Fruit fly (Drosophila melanogaster) whole organism, wandering third instar larva: Measurements from ENCODE around the gene CG5181.

Experiments
- CG32264 ChIP-seq: fragments of 200-800 bp; sonication (Bioruptor generic); optimal IDR thresholded peaks from 2 replicates; lab custom pipeline; 2016; ENCODE audit warnings: missing biosample characterization, missing genetic modification characterization
- CrebA ChIP-seq: fragments of 200-800 bp; sonication (Bioruptor generic); optimal IDR thresholded peaks from 2 replicates; lab custom pipeline; 2016; ENCODE audit warnings: missing biosample characterization, mild to moderate bottlenecking, missing genetic modification characterization, borderline replicate concordance
- GATAd ChIP-seq: sonication (Bioruptor generic); optimal IDR thresholded peaks from 2 replicates; lab custom pipeline; 2016; ENCODE audit warnings: missing biosample characterization, missing genetic modification characterization
- HLH106 ChIP-seq: fragments of 200-800 bp; optimal IDR thresholded peaks from 3 replicates; lab custom pipeline; 2019; ENCODE audit warnings: missing biosample characterization, mild to moderate bottlenecking, missing genetic modification characterization, moderate library complexity
- Hnf4 ChIP-seq: fragments of 200-800 bp; sonication (Bioruptor generic); optimal IDR thresholded peaks from 2 replicates; lab custom pipeline; 2016; ENCODE audit warnings: missing biosample characterization, mild to moderate bottlenecking, missing genetic modification characterization
- Hr78 ChIP-seq: fragments of >200 bp; optimal IDR thresholded peaks from 2 replicates; lab custom pipeline; 2017; ENCODE audit warnings: missing biosample characterization, missing genetic modification characterization
- Hr83 ChIP-seq: fragments of 200-300 bp; sonication (Bioruptor generic); optimal IDR thresholded peaks from 2 replicates; lab custom pipeline; 2016; ENCODE audit warnings: missing biosample characterization, mild to moderate bottlenecking, missing genetic modification characterization, moderate library complexity; ENCODE audit not compliant: poor library complexity, severe bottlenecking
- Jra ChIP-seq: sonication (Bioruptor generic); optimal IDR thresholded peaks from 2 replicates; lab custom pipeline; 2016; ENCODE audit warnings: missing biosample characterization, missing genetic modification characterization
- Mio ChIP-seq: sonication (Bioruptor generic); optimal IDR thresholded peaks from 2 replicates; lab custom pipeline; 2016; ENCODE audit warnings: missing biosample characterization, missing genetic modification characterization
- Myc ChIP-seq: fragments of >200 bp; optimal IDR thresholded peaks from 2 replicates; lab custom pipeline; 2017
- OdsH ChIP-seq: fragments of 200-800 bp; sonication (Bioruptor generic); optimal IDR thresholded peaks from 2 replicates; lab custom pipeline; 2016; ENCODE audit warnings: missing biosample characterization, mild to moderate bottlenecking, missing genetic modification characterization
- Rel ChIP-seq, 2 experiments: fragments of 200-800 bp; sonication (Bioruptor generic) in 1 of 2; optimal IDR thresholded peaks; 2 replicates in 1 of 2; 3 replicates in 1 of 2; lab custom pipeline; 2016 to 2019; ENCODE audit warnings: mild to moderate bottlenecking in 2 of 2, missing biosample characterization in 2 of 2, missing genetic modification characterization in 2 of 2, moderate library complexity in 1 of 2
- Sp1 ChIP-seq: fragments of 200-800 bp; sonication (Bioruptor generic); optimal IDR thresholded peaks from 3 replicates; lab custom pipeline; 2019; ENCODE audit warnings: missing biosample characterization, mild to moderate bottlenecking, missing genetic modification characterization, moderate library complexity
- Vsx2 ChIP-seq: fragments of 200-300, 225-300 bp; sonication (Bioruptor generic); optimal IDR thresholded peaks from 2 replicates; lab custom pipeline; 2018; ENCODE audit warnings: missing biosample characterization, missing genetic modification characterization; ENCODE audit not compliant: partially characterized antibody
- br ChIP-seq: fragments of 200-800 bp; sonication (Bioruptor generic); optimal IDR thresholded peaks from 2 replicates; lab custom pipeline; 2016; ENCODE audit warnings: missing biosample characterization, missing genetic modification characterization
- brk ChIP-seq: fragments of 200-800 bp; sonication (Bioruptor generic); optimal IDR thresholded peaks from 2 replicates; lab custom pipeline; 2016; ENCODE audit warnings: missing biosample characterization, mild to moderate bottlenecking, missing genetic modification characterization
- dl ChIP-seq, 2 experiments: fragments of 175-275, 200-275 bp in 1 of 2; fragments of 200-275 bp in 1 of 2; sonication (Bioruptor generic); optimal IDR thresholded peaks; lab custom pipeline; 2018; ENCODE audit warnings: mild to moderate bottlenecking in 2 of 2, missing biosample characterization in 2 of 2, missing genetic modification characterization in 2 of 2, moderate library complexity in 2 of 2; ENCODE audit not compliant: partially characterized antibody in 2 of 2, insufficient read depth in 1 of 2
- dmrt93B ChIP-seq: fragments of 200-800 bp; sonication (Bioruptor generic); optimal IDR thresholded peaks from 2 replicates; lab custom pipeline; 2018; ENCODE audit warnings: missing biosample characterization, mild to moderate bottlenecking, missing genetic modification characterization
- dsf ChIP-seq: sonication (Bioruptor generic); optimal IDR thresholded peaks from 2 replicates; lab custom pipeline; 2016; ENCODE audit warnings: missing biosample characterization, missing genetic modification characterization, borderline replicate concordance
- ey ChIP-seq: fragments of 200-800 bp; sonication (Bioruptor generic); optimal IDR thresholded peaks from 2 replicates; lab custom pipeline; 2016; ENCODE audit warnings: missing biosample characterization, missing genetic modification characterization
- foxo ChIP-seq, 2 experiments: fragments of 200-800 bp; sonication (Bioruptor generic); optimal IDR thresholded peaks; 2 replicates in 1 of 2; 3 replicates in 1 of 2; lab custom pipeline; 2016 to 2017; ENCODE audit warnings: missing biosample characterization in 2 of 2, missing genetic modification characterization in 2 of 2
- fru ChIP-seq: fragments of 200-800 bp; sonication (Bioruptor generic); optimal IDR thresholded peaks from 3 replicates; lab custom pipeline; 2016; ENCODE audit warnings: missing biosample characterization, mild to moderate bottlenecking, missing genetic modification characterization
- h ChIP-seq: fragments of 200-800 bp; sonication (Bioruptor generic); optimal IDR thresholded peaks from 3 replicates; lab custom pipeline; 2016; ENCODE audit warnings: missing biosample characterization, mild to moderate bottlenecking, missing genetic modification characterization
- lola ChIP-seq: fragments of >200 bp; optimal IDR thresholded peaks from 2 replicates; lab custom pipeline; 2017; ENCODE audit warnings: missing biosample characterization, missing genetic modification characterization
- pan ChIP-seq: fragments of >200 bp; optimal IDR thresholded peaks from 2 replicates; lab custom pipeline; 2017
- psq ChIP-seq: fragments of 200-800 bp; sonication (Bioruptor generic); optimal IDR thresholded peaks from 3 replicates; lab custom pipeline; 2017; ENCODE audit warnings: missing biosample characterization, mild to moderate bottlenecking, missing genetic modification characterization, moderate library complexity
- rgr ChIP-seq: fragments of 200-800 bp; sonication (Bioruptor generic); optimal IDR thresholded peaks from 3 replicates; lab custom pipeline; 2016; ENCODE audit warnings: missing biosample characterization, mild to moderate bottlenecking, missing genetic modification characterization
- sage ChIP-seq: fragments of 200-800 bp; sonication (Bioruptor generic); optimal IDR thresholded peaks from 2 replicates; lab custom pipeline; 2016; ENCODE audit warnings: missing biosample characterization, mild to moderate bottlenecking, missing genetic modification characterization
- sv ChIP-seq: fragments of 200-800 bp; sonication (Bioruptor generic); optimal IDR thresholded peaks from 3 replicates; lab custom pipeline; 2016; ENCODE audit warnings: missing biosample characterization, missing genetic modification characterization
- tai ChIP-seq: sonication (Bioruptor generic); optimal IDR thresholded peaks from 2 replicates; lab custom pipeline; 2016; ENCODE audit warnings: missing biosample characterization, missing genetic modification characterization

The CG5181 gene

dm6 chr2L:7410609-7411008, 1.0 kb upstream of the CG5181 start, which contains the start of gene CG15818:
TSS of gene CG15818 (plus strand) at chr2L:7410909.
- TF ChIP-seq GATAd (GFP tag; lab: Kevin White, UChicago) (no peak), ey (GFP tag; lab: Kevin White, UChicago) (no peak), CG32264 (GFP tag; lab: Kevin White, UChicago) (no peak)

- no peak for TF ChIP-seq Hr78
Measured at dm6 chr2L:7409007-7409406, 602 bp downstream of the CG5181 start.

DNA sequence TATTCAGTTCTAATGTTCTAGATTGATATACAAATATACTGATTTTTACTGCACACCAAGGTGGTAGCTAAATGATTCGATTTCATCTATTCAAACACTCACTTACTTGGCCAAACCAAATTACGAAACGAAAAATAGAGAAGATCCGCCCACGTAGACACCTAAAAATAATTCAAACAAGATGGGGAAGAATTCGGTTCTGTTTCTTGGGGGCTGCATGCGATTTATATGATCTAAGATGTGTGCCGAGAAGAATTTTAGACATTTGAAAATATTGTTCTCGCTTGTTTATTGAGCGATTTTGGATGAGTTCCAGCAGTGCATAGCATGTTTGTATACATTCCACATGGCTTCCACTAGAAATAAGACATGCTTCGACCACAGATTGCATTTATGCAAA, 2.0 kb downstream of the CG5181 start:
- no peak for TF ChIP-seq Myc (lab: Kevin White, UChicago)
- TF ChIP-seq, all 38 proteins: peak for 0

- no peak for TF ChIP-seq tai (GFP tag; lab: Kevin White, UChicago)
- TF ChIP-seq Rel (GFP tag; optimal IDR thresholded peaks at IDR 0.05; lab: Kevin White, UChicago): no peak
- TF ChIP-seq Rel (tag; optimal IDR thresholded peaks at IDR 0.05; lab: Kevin White, UChicago): peak; percentile 49
Measured at dm6 chr2L:7404923-7405322, 4.7 kb downstream of the CG5181 start, which contains the start of gene CG5177. TSS of gene CG5177 (plus strand) at chr2L:7405227.

dm6 chr2L:7401627-7402026, 8.0 kb downstream of the CG5181 start:
- TF ChIP-seq sv (GFP tag; lab: Kevin White, UChicago) (peak; percentile 33), Sp1 (GFP tag; lab: Kevin White, UChicago) (peak; percentile 15), GATAd (GFP tag; lab: Kevin White, UChicago) (no peak), tai (GFP tag; lab: Kevin White, UChicago) (peak; percentile 19), OdsH (GFP tag; lab: Kevin White, UChicago) (peak; percentile 28), Hnf4 (GFP tag; lab: Kevin White, UChicago) (peak; percentile 26), brk (GFP tag; lab: Kevin White, UChicago) (no peak), h (GFP tag; lab: Kevin White, UChicago) (peak; percentile 23), foxo (GFP tag; optimal IDR thresholded peaks at IDR 0.05; lab: Kevin White, UChicago) (peak in 1 of 2 experiments; percentile 40), ey (GFP tag; lab: Kevin White, UChicago) (peak; percentile 15), HLH106 (tag; lab: Kevin White, UChicago) (peak; percentile 26), Jra (GFP tag; lab: Kevin White, UChicago) (no peak), fru (GFP tag; lab: Kevin White, UChicago) (peak; percentile 23)

dm6 chr2L:7401025-7401424, 8.6 kb downstream of the CG5181 start, which contains the start of gene CG5171:
TSS of gene CG5171 (plus strand) at chr2L:7401335.
- no peak for TF ChIP-seq Jra (GFP tag; lab: Kevin White, UChicago)
- no peak for TF ChIP-seq Mio (GFP tag; lab: Kevin White, UChicago)
- no peak for TF ChIP-seq h (GFP tag; lab: Kevin White, UChicago)
- no peak for TF ChIP-seq Sp1 (GFP tag; lab: Kevin White, UChicago)

dm6 chr2L:7398528-7398927, 11.1 kb downstream of the CG5181 start, which contains the start of gene CG5160:
TSS of gene CG5160 (minus strand) at chr2L:7398750.
- no peak for TF ChIP-seq CG32264 (GFP tag; lab: Kevin White, UChicago)
- TF ChIP-seq dmrt93B (GFP tag; lab: Kevin White, UChicago): no peak
- no peak for TF ChIP-seq br (GFP tag; lab: Kevin White, UChicago)
- no peak for TF ChIP-seq psq
- TF ChIP-seq pan: no peak
- no peak for TF ChIP-seq Hr83
- no peak for TF ChIP-seq Jra (GFP tag; lab: Kevin White, UChicago)
- no peak for TF ChIP-seq ey (GFP tag; lab: Kevin White, UChicago)
- no peak for TF ChIP-seq OdsH (GFP tag; lab: Kevin White, UChicago)
- TF ChIP-seq rgr (GFP tag; lab: Kevin White, UChicago): no peak
- TF ChIP-seq CrebA: no peak
- TF ChIP-seq Vsx2 (GFP tag; lab: Kevin White, UChicago): no peak
- no peak for TF ChIP-seq Hnf4 (GFP tag; lab: Kevin White, UChicago)
- no peak for TF ChIP-seq tai (GFP tag; lab: Kevin White, UChicago)
- no peak for TF ChIP-seq dsf (GFP tag; lab: Kevin White, UChicago)
- TF ChIP-seq lola (GFP tag; lab: Kevin White, UChicago): no peak
- TF ChIP-seq sage (GFP tag; lab: Kevin White, UChicago): no peak
- TF ChIP-seq Rel (GFP tag; optimal IDR thresholded peaks at IDR 0.05; lab: Kevin White, UChicago): no peak
- TF ChIP-seq Rel (tag; optimal IDR thresholded peaks at IDR 0.05; lab: Kevin White, UChicago): no peak
- no peak for TF ChIP-seq dl (GFP tag; optimal IDR thresholded peaks at IDR 0.05; lab: Kevin White, UChicago; ENCODE audit: insufficient read depth in 1 of 2, partially characterized antibody in 2 of 2)
- no peak for TF ChIP-seq Mio (GFP tag; lab: Kevin White, UChicago)
